Fruit fly (Drosophila melanogaster) whole organism, larva: Measurements from ENCODE around the gene CG7099.
A peak's percentile ranks its signal among the peaks of the same experiment; 100 is the strongest.

Experiments used
- noc ChIP-seq: fragments of 200-800 bp; sonication (Bioruptor generic); optimal IDR thresholded peaks from 3 replicates; lab custom pipeline; 2019; ENCODE audit warnings: missing biosample characterization, mild to moderate bottlenecking, missing genetic modification characterization, moderate library complexity

Gene CG7099

DNA sequence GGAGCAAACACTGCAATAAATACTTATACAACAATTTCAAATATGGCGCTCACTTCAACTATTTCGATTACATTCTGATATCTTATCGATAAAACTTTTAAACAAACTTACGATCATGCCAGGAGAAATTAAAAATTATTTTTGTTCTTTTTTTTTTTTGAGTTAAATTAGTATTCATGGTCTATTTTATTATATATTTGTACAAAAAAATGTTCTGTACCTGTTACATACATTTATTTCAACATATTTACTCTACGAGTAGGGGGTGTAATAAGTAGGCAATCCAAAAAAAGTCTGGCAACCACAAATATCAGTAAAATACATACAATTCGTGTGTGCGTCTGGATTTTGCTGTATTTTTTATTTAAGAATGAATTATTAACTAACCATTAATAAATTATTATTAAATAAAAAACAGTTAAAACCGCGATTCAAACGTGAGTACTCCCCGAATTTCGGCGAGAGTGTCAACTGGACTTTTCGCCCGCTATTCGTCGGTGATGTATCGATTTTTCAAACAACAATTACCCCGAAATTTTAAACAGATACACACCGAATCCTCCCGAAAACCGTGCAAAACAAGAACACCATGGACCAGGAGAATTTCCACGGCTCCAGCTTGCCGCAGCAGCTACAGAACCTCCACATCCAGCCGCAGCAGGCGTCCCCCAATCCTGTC is 4.9 kb upstream of the CG7099 start, which contains the start of gene loqs:
Gene loqs (plus strand): TSS at position 302 of the 679 bp plus-strand sequence.
- no peak for TF ChIP-seq noc

dm6 chr2L:13394903-13395302 is 7.5 kb downstream of the CG7099 start, which contains the start of gene RpL24:
Gene RpL24, minus strand, starts transcription at chr2L:13395131.
- peak; percentile 83 for TF ChIP-seq noc

DNA sequence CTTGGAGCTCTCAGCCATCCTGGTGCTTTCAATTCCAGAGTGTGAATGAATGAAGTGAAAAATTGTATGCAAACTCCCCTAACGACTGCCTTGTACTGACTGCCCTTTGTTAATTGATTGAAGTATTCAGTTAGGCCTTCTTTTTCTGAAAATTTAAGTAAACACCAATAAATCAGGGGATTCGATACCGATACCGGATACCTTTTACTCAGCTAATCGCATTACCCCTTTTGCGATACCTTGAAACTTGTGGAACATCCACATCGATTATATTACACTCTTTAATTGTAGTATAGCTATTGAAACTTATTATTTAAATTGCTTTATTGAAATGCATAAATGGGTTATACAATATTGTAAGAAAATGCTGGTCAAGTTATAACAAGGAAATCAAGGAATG is 8.7 kb downstream of the CG7099 start, which contains the start of gene CG16957:
Gene CG16957 (minus strand): TSS at position 101 of the 400 bp plus-strand sequence.
- no peak for TF ChIP-seq noc

- no peak for TF ChIP-seq noc
Measured at dm6 chr2L:13397393-13397792, 10.0 kb downstream of the CG7099 start.

dm6 chr2L:13398614-13399161 is 11.3 kb downstream of the CG7099 start, which contains the start of the genes CG10859 and CG7110:
Gene CG10859, minus strand, starts transcription at chr2L:13398664.
Gene CG7110, plus strand, starts transcription at chr2L:13398991.
- TF ChIP-seq noc = no peak

DNA sequence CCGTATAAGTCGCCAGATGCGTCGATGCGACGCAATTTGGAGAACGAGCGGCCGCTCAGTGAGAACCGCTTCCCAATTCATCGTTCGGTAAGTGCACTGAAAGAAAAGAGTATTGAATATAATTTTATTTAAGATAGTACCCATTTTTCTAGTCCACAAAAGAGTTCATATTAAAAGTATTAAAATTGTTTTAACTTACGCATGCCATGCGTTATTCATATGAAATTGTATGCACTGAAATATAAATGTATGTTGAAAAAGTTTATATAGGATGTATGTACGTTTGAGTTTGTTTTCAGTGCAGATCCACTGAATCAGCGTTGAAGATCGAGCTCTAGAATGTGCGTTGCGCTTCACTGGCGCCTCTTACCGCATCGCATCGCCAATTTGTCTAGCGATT is 12.2 kb downstream of the CG7099 start:
- TF ChIP-seq noc = no peak

dm6 chr2L:13411566-13411965 is 24.2 kb downstream of the CG7099 start, which contains the start of gene Vm34Ca:
Gene Vm34Ca, minus strand, starts transcription at chr2L:13411631.
- TF ChIP-seq noc = no peak

- no peak for TF ChIP-seq noc
Measured at dm6 chr2L:13412219-13412618, 24.8 kb downstream of the CG7099 start, which contains the start of gene Flad2. Gene Flad2, plus strand, starts transcription at chr2L:13412519.

DNA sequence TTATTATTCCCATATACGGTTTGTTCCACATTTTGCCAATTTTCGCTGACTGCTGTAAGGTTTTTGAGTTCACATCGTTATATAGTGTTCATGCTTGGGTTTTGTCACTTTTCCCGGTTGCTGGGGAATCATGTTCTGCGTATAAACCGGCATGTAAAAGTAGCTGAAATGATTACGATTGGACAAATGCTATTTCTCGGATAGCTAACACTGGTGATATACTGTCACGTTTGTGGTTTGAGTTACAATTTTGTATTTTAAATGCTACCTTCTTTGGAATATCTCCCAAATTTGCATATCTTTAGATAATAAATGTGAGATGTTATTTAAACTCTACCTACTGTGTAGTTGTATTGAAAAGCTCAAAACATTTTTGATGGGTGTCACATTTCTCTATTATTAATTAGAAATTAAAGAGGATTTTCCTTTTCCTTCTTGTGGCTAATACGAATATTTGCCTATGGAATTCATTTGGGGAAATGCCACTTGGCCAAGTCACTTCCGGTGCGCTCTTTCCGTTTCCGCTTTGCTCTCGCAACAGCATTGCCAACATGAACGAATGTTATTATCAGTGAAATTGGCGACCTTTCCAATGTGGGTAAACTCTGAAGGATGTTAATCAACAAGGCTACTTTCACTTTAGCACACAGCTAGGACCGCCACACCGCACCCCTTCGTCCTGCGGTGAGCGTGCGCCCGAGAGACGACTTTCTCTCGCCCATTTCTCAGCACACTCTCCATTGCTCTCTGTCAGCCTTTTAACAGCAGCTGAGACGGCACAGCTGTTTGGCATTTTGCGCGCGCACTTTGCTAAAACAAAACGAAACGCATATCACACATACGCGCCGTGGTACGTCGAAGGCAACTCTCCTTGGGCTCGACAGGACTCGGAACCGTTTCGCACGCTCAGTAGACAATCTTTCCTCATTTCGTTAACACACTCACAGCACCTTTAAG is 27.4 kb downstream of the CG7099 start, which contains the start of the genes CG16956, CG42784 and CG43850:
Gene CG16956 (minus strand): TSS at position 51 of the 957 bp plus-strand sequence.
Gene CG42784 (plus strand): TSS at position 907 of the 957 bp plus-strand sequence.
Gene CG43850 (plus strand): TSS at position 907 of the 957 bp plus-strand sequence.
- no peak for TF ChIP-seq noc

- no peak for TF ChIP-seq noc
Measured at dm6 chr2L:13430919-13431502, 43.6 kb downstream of the CG7099 start.

DNA sequence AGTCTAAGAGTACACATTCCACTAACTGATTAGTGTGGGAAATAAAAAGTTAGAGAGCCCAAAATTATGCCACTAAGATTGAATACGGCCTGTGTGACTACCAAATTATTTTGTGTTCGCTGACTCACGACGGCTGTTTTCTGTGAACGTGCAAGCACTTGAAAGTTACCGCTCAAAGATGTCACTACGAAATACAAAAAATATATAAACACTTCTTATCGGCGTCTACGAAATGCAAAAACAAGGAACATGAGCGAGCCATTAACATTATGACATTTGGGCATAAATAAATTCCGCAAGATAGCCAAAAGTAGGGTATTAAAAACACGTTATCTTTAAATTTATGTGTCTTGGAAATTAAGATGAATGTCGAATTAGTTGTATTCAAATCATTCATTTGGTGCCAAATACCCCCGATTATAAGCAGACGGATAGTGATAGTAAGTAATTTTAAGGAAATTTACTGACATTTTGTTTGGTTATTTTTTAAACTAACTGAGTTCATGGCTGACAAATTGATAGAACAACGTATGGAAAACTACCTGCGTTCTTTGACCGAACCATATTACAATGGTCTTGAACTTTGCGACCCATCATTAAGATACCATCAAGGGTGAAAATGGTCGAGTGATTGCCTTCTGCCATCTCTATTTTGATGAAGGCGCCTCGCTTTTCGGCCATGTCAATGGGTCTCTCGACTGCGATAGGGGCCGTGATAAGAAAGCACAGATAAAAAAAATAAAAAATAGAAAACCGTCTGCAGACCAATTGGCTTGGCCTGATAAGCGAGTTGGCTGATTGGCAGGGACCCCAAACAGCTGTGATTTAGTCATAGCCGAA is 47.6 kb downstream of the CG7099 start, which contains the start of gene Tehao:
Gene Tehao (plus strand): TSS at position 828 of the 840 bp plus-strand sequence.
- peak; percentile 93 for TF ChIP-seq noc

dm6 chr2L:13436791-13437190 is 49.4 kb downstream of the CG7099 start:
- TF ChIP-seq noc = peak; percentile 39
